Worm (Caenorhabditis elegans) whole organism, L4 larva: ENCODE results near the gene K01A12.3.

Experiments
- R02D3.7 ChIP-seq: fragments of 150-350 bp; sonication (generic microtip); optimal IDR thresholded peaks from 3 replicates; lab custom pipeline; 2014; ENCODE audit warnings: missing biosample characterization, missing genetic modification characterization
- Y105C5A.15 ChIP-seq: fragments of 200-800 bp; sonication (Bioruptor generic); IDR thresholded peaks from 2 replicates; pipeline ENCODE4 v1.3.6; 2022; ENCODE audit warnings: missing genetic modification characterization, missing compliant biosample characterization
- Y5F2A.4 ChIP-seq: fragments of 200-800 bp; sonication (Bioruptor generic); optimal IDR thresholded peaks from 2 replicates; lab custom pipeline; 2018; ENCODE audit warnings: mild to moderate bottlenecking, missing genetic modification characterization, missing compliant biosample characterization
- Y75B8A.6 ChIP-seq: fragments of 200-800 bp; sonication (Bioruptor generic); IDR thresholded peaks from 2 replicates; pipeline ENCODE4 v1.3.6; 2022; ENCODE audit warnings: missing genetic modification reagents, missing genetic modification characterization, missing compliant biosample characterization
- aha-1 ChIP-seq: fragments of 150-350 bp; peaks from one replicate; lab custom pipeline; 2014; ENCODE audit warnings: missing biosample characterization, missing genetic modification characterization
- ama-1 ChIP-seq: fragments of 150-350 bp; optimal IDR thresholded peaks from 2 replicates; lab custom pipeline; 2014; ENCODE audit warnings: inconsistent platforms, mixed read lengths
- arid-1 ChIP-seq: fragments of 200-800 bp; sonication (Bioruptor generic); conservative IDR thresholded peaks from 2 replicates; pipeline ENCODE4 v1.3.6; 2022; ENCODE audit warnings: missing genetic modification reagents, missing genetic modification characterization, missing compliant biosample characterization
- ceh-20 ChIP-seq: fragments of 200-800 bp; sonication (Bioruptor generic); IDR thresholded peaks from 2 replicates; pipeline ENCODE4 v1.3.6; 2022; ENCODE audit warnings: missing genetic modification reagents, missing genetic modification characterization, missing compliant biosample characterization
- ceh-32 ChIP-seq: sonication (generic microtip); optimal IDR thresholded peaks from 2 replicates; lab custom pipeline; 2016; ENCODE audit warnings: mild to moderate bottlenecking, missing genetic modification characterization, missing compliant biosample characterization; ENCODE audit not compliant: poor library complexity
- ceh-44 ChIP-seq: fragments of 200-800 bp; sonication (Bioruptor generic); IDR thresholded peaks from 2 replicates; pipeline ENCODE4 v1.3.6; 2022; ENCODE audit warnings: missing genetic modification reagents, missing genetic modification characterization, missing compliant biosample characterization
- ceh-62 ChIP-seq: sonication (generic microtip); optimal IDR thresholded peaks from 2 replicates; lab custom pipeline; 2017; ENCODE audit warnings: missing biosample characterization, missing genetic modification characterization
- ces-1 ChIP-seq: fragments of 150-350 bp; sonication (generic microtip); optimal IDR thresholded peaks from 4 replicates; lab custom pipeline; 2014; ENCODE audit warnings: missing biosample characterization, missing genetic modification reagents, missing genetic modification characterization
- ctbp-1 ChIP-seq: fragments of 200-800 bp; sonication (Bioruptor generic); IDR thresholded peaks from 2 replicates; pipeline ENCODE4 v1.3.6; 2022; ENCODE audit warnings: missing genetic modification reagents, missing genetic modification characterization, missing compliant biosample characterization
- daf-12 ChIP-seq: fragments of 150-350 bp; optimal IDR thresholded peaks from 2 replicates; lab custom pipeline; 2014; ENCODE audit warnings: missing biosample characterization, missing genetic modification reagents, missing genetic modification characterization
- daf-16 ChIP-seq, 3 experiments: sonication (generic microtip); optimal IDR thresholded peaks; 2 replicates each; lab custom pipeline; 2016 to 2017; ENCODE audit warnings: missing genetic modification characterization in 3 of 3, missing genetic modification reagents in 3 of 3, mild to moderate bottlenecking in 2 of 3, missing compliant biosample characterization in 2 of 3, missing biosample characterization in 1 of 3, moderate library complexity in 1 of 3
- daf-19 ChIP-seq: fragments of 200-800 bp; sonication (Bioruptor generic); conservative IDR thresholded peaks from 2 replicates; pipeline ENCODE4 v1.3.6; 2022; ENCODE audit warnings: missing genetic modification characterization, missing compliant biosample characterization
- dmd-6 ChIP-seq: fragments of 200-800 bp; sonication (Bioruptor generic); IDR thresholded peaks from 2 replicates; pipeline ENCODE4 v1.3.6; 2022; ENCODE audit warnings: missing genetic modification reagents, missing genetic modification characterization, missing compliant biosample characterization
- egl-43 ChIP-seq: fragments of 200-800 bp; sonication (Bioruptor generic); IDR thresholded peaks from 2 replicates; pipeline ENCODE4 v1.3.6; 2022; ENCODE audit warnings: missing genetic modification reagents, missing genetic modification characterization, missing compliant biosample characterization
- fkh-10 ChIP-seq: fragments of 150-350 bp; optimal IDR thresholded peaks from 2 replicates; lab custom pipeline; 2014; ENCODE audit warnings: missing biosample characterization, missing genetic modification reagents, missing genetic modification characterization
- hif-1 ChIP-seq, 2 experiments: sonication (generic microtip); optimal IDR thresholded peaks; 2 replicates each; lab custom pipeline; 2016 to 2017; ENCODE audit warnings: missing compliant biosample characterization in 2 of 2, missing genetic modification characterization in 2 of 2, missing genetic modification reagents in 2 of 2, missing genotype in 2 of 2, mild to moderate bottlenecking in 1 of 2
- hlh-30 ChIP-seq: sonication (generic microtip); optimal IDR thresholded peaks from 2 replicates; lab custom pipeline; 2017; ENCODE audit warnings: antibody characterized with exemption, mild to moderate bottlenecking, missing genetic modification characterization, missing compliant biosample characterization; ENCODE audit not compliant: insufficient read depth
- hmg-1.1 ChIP-seq: fragments of 200-800 bp; sonication (Bioruptor generic); IDR thresholded peaks from 2 replicates; pipeline ENCODE4 v1.3.6; 2022; ENCODE audit warnings: missing genetic modification reagents, missing genetic modification characterization, missing compliant biosample characterization
- lim-7 ChIP-seq: fragments of 200-800 bp; sonication (Bioruptor generic); IDR thresholded peaks from 2 replicates; pipeline ENCODE4 v1.3.6; 2022; ENCODE audit warnings: missing genetic modification characterization, missing compliant biosample characterization
- lin-1 ChIP-seq: fragments of 200-800 bp; sonication (Bioruptor generic); IDR thresholded peaks from 2 replicates; pipeline ENCODE4 v1.3.6; 2022; ENCODE audit warnings: missing genetic modification reagents, missing genetic modification characterization, missing compliant biosample characterization
- lin-13 ChIP-seq: fragments of 150-350 bp; optimal IDR thresholded peaks from 2 replicates; lab custom pipeline; 2014; ENCODE audit warnings: missing biosample characterization, missing genetic modification reagents, missing genetic modification characterization
- lir-3 ChIP-seq: sonication (generic microtip); optimal IDR thresholded peaks from 2 replicates; lab custom pipeline; 2016; ENCODE audit warnings: mild to moderate bottlenecking, missing genetic modification characterization, missing compliant biosample characterization
- madf-9 ChIP-seq: fragments of 200-800 bp; sonication (Bioruptor generic); conservative IDR thresholded peaks from 2 replicates; pipeline ENCODE4 v1.3.6; 2022; ENCODE audit warnings: missing genetic modification reagents, missing genetic modification characterization, missing compliant biosample characterization
- mdl-1 ChIP-seq, 2 experiments: fragments of 150-350 bp in 1 of 2; sonication (generic microtip) in 1 of 2; optimal IDR thresholded peaks; 2 replicates each; lab custom pipeline; 2014 to 2017; ENCODE audit warnings: missing biosample characterization in 2 of 2, missing genetic modification characterization in 2 of 2
- mdt-29 ChIP-seq: fragments of 200-800 bp; sonication (Bioruptor generic); IDR thresholded peaks from 2 replicates; pipeline ENCODE4 v1.3.6; 2022; ENCODE audit warnings: missing genetic modification reagents, missing genetic modification characterization, missing compliant biosample characterization
- mes-2 ChIP-seq: sonication (generic microtip); optimal IDR thresholded peaks from 2 replicates; lab custom pipeline; 2016; ENCODE audit warnings: missing genotype, mild to moderate bottlenecking, missing genetic modification characterization, missing compliant biosample characterization; ENCODE audit not compliant: poor library complexity, severe bottlenecking
- mxl-2 ChIP-seq: fragments of 200-800 bp; sonication (Bioruptor generic); conservative IDR thresholded peaks from 2 replicates; pipeline ENCODE4 v1.3.6; 2022; ENCODE audit warnings: missing genetic modification reagents, missing genetic modification characterization, missing compliant biosample characterization
- nhr-10 ChIP-seq: fragments of 150-350 bp; optimal IDR thresholded peaks from 2 replicates; lab custom pipeline; 2014; ENCODE audit warnings: missing biosample characterization, missing genetic modification characterization
- nhr-237 ChIP-seq: sonication (generic microtip); optimal IDR thresholded peaks from 2 replicates; lab custom pipeline; 2017; ENCODE audit warnings: missing biosample characterization, missing genetic modification characterization
- nhr-28 ChIP-seq: fragments of 150-350 bp; optimal IDR thresholded peaks from 2 replicates; lab custom pipeline; 2014; ENCODE audit warnings: missing biosample characterization, missing genetic modification characterization
- nhr-42 ChIP-seq: fragments of 200-800 bp; sonication (Bioruptor generic); IDR thresholded peaks from 2 replicates; pipeline ENCODE4 v1.3.6; 2022; ENCODE audit warnings: missing genetic modification characterization, missing compliant biosample characterization
- nhr-48 ChIP-seq: sonication (generic microtip); optimal IDR thresholded peaks from 2 replicates; lab custom pipeline; 2016; ENCODE audit warnings: mild to moderate bottlenecking, missing genetic modification characterization, missing compliant biosample characterization
- nhr-6 ChIP-seq: fragments of 150-350 bp; optimal IDR thresholded peaks from 2 replicates; lab custom pipeline; 2014; ENCODE audit warnings: missing biosample characterization, missing genetic modification characterization
- php-3 ChIP-seq: fragments of 200-800 bp; sonication (Bioruptor generic); IDR thresholded peaks from 2 replicates; pipeline ENCODE4 v1.3.6; 2022; ENCODE audit warnings: missing genetic modification reagents, missing genetic modification characterization, missing compliant biosample characterization
- saeg-2 ChIP-seq: fragments of 200-800 bp; sonication (Bioruptor generic); IDR thresholded peaks from 2 replicates; pipeline ENCODE4 v1.3.6; 2022; ENCODE audit warnings: missing genetic modification reagents, missing genetic modification characterization, missing compliant biosample characterization
- sdz-12 ChIP-seq: fragments of 200-800 bp; sonication (Bioruptor generic); optimal IDR thresholded peaks from 2 replicates; lab custom pipeline; 2018; ENCODE audit warnings: mild to moderate bottlenecking, missing genetic modification characterization, missing compliant biosample characterization
- set-16 ChIP-seq: fragments of 200-800 bp; sonication (Bioruptor generic); IDR thresholded peaks from 2 replicates; pipeline ENCODE4 v1.3.6; 2022; ENCODE audit warnings: missing genetic modification reagents, missing genetic modification characterization, missing compliant biosample characterization
- skn-1 ChIP-seq: fragments of 150-350 bp; optimal IDR thresholded peaks from 2 replicates; lab custom pipeline; 2014; ENCODE audit warnings: missing biosample characterization, missing genetic modification characterization
- tra-1 ChIP-seq: fragments of 200-800 bp; sonication (Bioruptor generic); IDR thresholded peaks from 2 replicates; pipeline ENCODE4 v1.3.6; 2022; ENCODE audit warnings: missing genetic modification reagents, missing genetic modification characterization, missing compliant biosample characterization
- unc-62 ChIP-seq, 3 experiments: fragments of 150-350 bp in 1 of 3; sonication (generic microtip); optimal IDR thresholded peaks in 2 of 3; peaks in 1 of 3; 1 replicate in 1 of 3; 2 replicates in 2 of 3; lab custom pipeline; 2014 to 2017; ENCODE audit warnings: missing biosample characterization in 3 of 3, missing genetic modification characterization in 3 of 3, missing genetic modification reagents in 3 of 3, missing genotype in 1 of 3
- zfp-2 ChIP-seq: sonication (generic microtip); optimal IDR thresholded peaks from 2 replicates; lab custom pipeline; 2016; ENCODE audit warnings: mild to moderate bottlenecking, missing genetic modification characterization, missing compliant biosample characterization
- zfp-3 ChIP-seq: fragments of 200-800 bp; sonication (Bioruptor generic); conservative IDR thresholded peaks from 2 replicates; pipeline ENCODE4 v1.3.6; 2022; ENCODE audit warnings: missing genetic modification reagents, missing genetic modification characterization, missing compliant biosample characterization
- zip-11 ChIP-seq: fragments of 200-800 bp; sonication (Bioruptor generic); IDR thresholded peaks from 2 replicates; pipeline ENCODE4 v1.3.6; 2022; ENCODE audit warnings: missing genetic modification characterization, missing compliant biosample characterization
- zip-2 ChIP-seq: fragments of 150-350 bp; optimal IDR thresholded peaks from 2 replicates; lab custom pipeline; 2014; ENCODE audit warnings: missing biosample characterization, missing genetic modification characterization
- ztf-11 ChIP-seq: fragments of 150-350 bp; optimal IDR thresholded peaks from 2 replicates; lab custom pipeline; 2014; ENCODE audit warnings: missing biosample characterization, missing genetic modification characterization
- ztf-7 ChIP-seq: fragments of 150-350 bp; optimal IDR thresholded peaks from 2 replicates; lab custom pipeline; 2014; ENCODE audit warnings: missing biosample characterization, missing genetic modification characterization

Gene K01A12.3

ce11 chrX:8646287-8646686, 21.3 kb upstream of the K01A12.3 start (continued):
- TF ChIP-seq nhr-42 (GFP tag; lab: Robert Waterston, UW) (peak; percentile 74; the same call in 1 of the 2 replicates), tra-1 (GFP tag; lab: Robert Waterston, UW) (peak; percentile 71), daf-19 (GFP tag; lab: Robert Waterston, UW) (peak; percentile 81), arid-1 (GFP tag; lab: Robert Waterston, UW) (peak; percentile 89), sdz-12 (GFP tag; lab: Kevin White, UChicago) (no peak), zfp-3 (GFP tag; lab: Robert Waterston, UW) (peak; percentile 41; the same call in 1 of the 2 replicates), mdl-1 (tag; optimal IDR thresholded peaks at IDR 0.05; lab: Kevin White, UChicago) (peak in 1 of 2 experiments; percentile 24), Y105C5A.15 (GFP tag; lab: Robert Waterston, UW) (peak; percentile 90), ama-1 (lab: Kevin White, UChicago) (no peak), zfp-2 (tag; lab: Kevin White, UChicago) (no peak), dmd-6 (GFP tag; lab: Robert Waterston, UW) (peak; percentile 52), daf-16 (GFP tag; optimal IDR thresholded peaks at IDR 0.05; lab: Kevin White, UChicago) (peak; percentile 33 to 87), daf-16 (tag; optimal IDR thresholded peaks at IDR 0.05; lab: Kevin White, UChicago) (peak; percentile 76), Y5F2A.4 (GFP tag; lab: Kevin White, UChicago) (no peak), hlh-30 (tag; lab: Kevin White, UChicago) (peak; percentile 56), lim-7 (peak; percentile 94), mdt-29 (no peak), R02D3.7 (tag; lab: Kevin White, UChicago) (no peak), zip-11 (GFP tag; lab: Robert Waterston, UW) (0 out of 2 replicates have a peak, but pooled peaks have one; percentile 62), fkh-10 (GFP tag; lab: Kevin White, UChicago) (no peak), unc-62 (GFP tag; optimal IDR thresholded peaks at IDR 0.05 in 1 of 2; lab: Kevin White, UChicago) (peak in 1 of 2 experiments; percentile 97), unc-62 (tag; optimal IDR thresholded peaks at IDR 0.05; lab: Kevin White, UChicago) (no peak), aha-1 (peak; percentile 87), ceh-62 (tag; lab: Kevin White, UChicago) (no peak), madf-9 (GFP tag; lab: Robert Waterston, UW) (peak; percentile 77), nhr-237 (tag; lab: Kevin White, UChicago) (no peak), set-16 (GFP tag; lab: Robert Waterston, UW) (0 out of 2 replicates have a peak, but pooled peaks have one; percentile 12), mes-2 (tag; lab: Kevin White, UChicago) (peak; percentile 72), mxl-2 (GFP tag; lab: Robert Waterston, UW) (peak; percentile 80), Y75B8A.6 (peak; percentile 59; the same call in 1 of the 2 replicates), nhr-10 (no peak), ceh-44 (GFP tag; lab: Robert Waterston, UW) (peak; percentile 88), nhr-48 (tag; lab: Kevin White, UChicago) (peak; percentile 65), ceh-20 (GFP tag; lab: Robert Waterston, UW) (peak; percentile 62; the same call in 1 of the 2 replicates), zip-2 (tag; lab: Kevin White, UChicago) (no peak), hif-1 (tag; optimal IDR thresholded peaks at IDR 0.05; lab: Kevin White, UChicago) (peak in 1 of 2 experiments; percentile 30), php-3 (peak; percentile 56; the same call in 1 of the 2 replicates), lin-13 (GFP tag; lab: Kevin White, UChicago) (peak; percentile 39), egl-43 (GFP tag; lab: Robert Waterston, UW) (peak; percentile 96), ztf-11 (tag; lab: Kevin White, UChicago) (no peak), daf-12 (tag; lab: Kevin White, UChicago) (no peak), ztf-7 (tag; lab: Kevin White, UChicago) (peak; percentile 71), ces-1 (GFP tag; lab: Kevin White, UChicago) (no peak), skn-1 (tag; lab: Kevin White, UChicago) (no peak), hmg-1.1 (peak; percentile 83), lir-3 (tag; lab: Kevin White, UChicago) (peak; percentile 31), ctbp-1 (GFP tag; lab: Robert Waterston, UW) (peak; percentile 87), ceh-32 (tag; lab: Kevin White, UChicago) (no peak), lin-1 (peak; percentile 56; the same call in 1 of the 2 replicates), nhr-6 (tag; lab: Kevin White, UChicago) (no peak), nhr-28 (peak; percentile 40), saeg-2 (GFP tag; lab: Robert Waterston, UW) (peak; percentile 57; the same call in 1 of the 2 replicates)
